Fruit fly (Drosophila melanogaster) whole organism, embryonic: ENCODE data around the gene Tctp.

ENCODE experiments used
- Awh ChIP-seq: fragments of 200-800 bp; sonication (Bioruptor generic); IDR thresholded peaks from 2 replicates; pipeline ENCODE4, ENCODE4 v1.3.6; 2022; ENCODE audit warnings: missing biosample characterization, missing genetic modification characterization
- CG10321 ChIP-seq: fragments of 200-800 bp; sonication (Bioruptor generic); IDR thresholded peaks from 2 replicates; pipeline ENCODE4 v1.3.6; 2022; ENCODE audit warnings: missing biosample characterization, missing genetic modification characterization
- CG10654 ChIP-seq: fragments of 200-800 bp; sonication (Bioruptor generic); optimal IDR thresholded peaks from 2 replicates; lab custom pipeline; 2016; ENCODE audit warnings: missing biosample characterization, missing genetic modification characterization
- CG11398 ChIP-seq: fragments of 200-800 bp; sonication (Bioruptor generic); optimal IDR thresholded peaks from 2 replicates; lab custom pipeline; 2016; ENCODE audit warnings: missing biosample characterization, missing genetic modification characterization
- CG11504 ChIP-seq: fragments of 200-800 bp; sonication (Bioruptor generic); optimal IDR thresholded peaks from 3 replicates; lab custom pipeline; 2019; ENCODE audit warnings: missing biosample characterization, mild to moderate bottlenecking, missing genetic modification characterization, moderate library complexity
- CG11695 ChIP-seq: fragments of 200-800 bp; sonication (Bioruptor generic); IDR thresholded peaks from 3 replicates; pipeline ENCODE4 v1.3.6; 2022; ENCODE audit warnings: missing biosample characterization, missing genetic modification characterization
- CG12744 ChIP-seq: fragments of 200-800 bp; sonication (Bioruptor generic); optimal IDR thresholded peaks from 2 replicates; lab custom pipeline; 2016; ENCODE audit warnings: missing biosample characterization, missing genetic modification characterization
- CG17612 ChIP-seq: fragments of 200-800 bp; sonication (Bioruptor generic); IDR thresholded peaks from 2 replicates; pipeline ENCODE4 v1.3.6; 2022; ENCODE audit warnings: missing biosample characterization, missing genetic modification characterization
- CG18011 ChIP-seq: fragments of 200-800 bp; sonication (Bioruptor generic); optimal IDR thresholded peaks from 2 replicates; lab custom pipeline; 2017; ENCODE audit warnings: missing biosample characterization, missing genetic modification characterization, mild to moderate bottlenecking, moderate library complexity, missing genotype
- CG18262 ChIP-seq: fragments of 200-800 bp; optimal IDR thresholded peaks from 3 replicates; lab custom pipeline; 2019; ENCODE audit warnings: missing biosample characterization, mild to moderate bottlenecking, missing genetic modification characterization, moderate library complexity
- CG30403 ChIP-seq: fragments of 200-800 bp; sonication (Bioruptor generic); optimal IDR thresholded peaks from 3 replicates; lab custom pipeline; 2016; ENCODE audit warnings: missing biosample characterization, missing genetic modification characterization
- CG3163 ChIP-seq: fragments of 200-800 bp; sonication (Bioruptor generic); optimal IDR thresholded peaks from 3 replicates; lab custom pipeline; 2016; ENCODE audit warnings: missing biosample characterization, missing genetic modification characterization
- CG32767 ChIP-seq: fragments of 200-800 bp; sonication (Bioruptor generic); IDR thresholded peaks from 2 replicates; pipeline ENCODE4 v1.3.6; 2022; ENCODE audit warnings: missing biosample characterization, missing genetic modification characterization
- CG3726 ChIP-seq: fragments of 200-800 bp; sonication (Bioruptor generic); IDR thresholded peaks from 3 replicates; pipeline ENCODE4, ENCODE4 v1.3.6; 2022; ENCODE audit warnings: missing biosample characterization, missing genetic modification characterization
- CG7271 ChIP-seq: fragments of 200-800 bp; sonication (Bioruptor generic); optimal IDR thresholded peaks from 2 replicates; lab custom pipeline; 2018; ENCODE audit warnings: missing biosample characterization, mild to moderate bottlenecking, missing genetic modification characterization, moderate library complexity
- CG7839 ChIP-seq: fragments of 200-800 bp; sonication (Bioruptor generic); optimal IDR thresholded peaks from 3 replicates; lab custom pipeline; 2018; ENCODE audit warnings: missing biosample characterization, mild to moderate bottlenecking, missing genetic modification characterization, moderate library complexity
- CG8281 ChIP-seq: fragments of 200-800 bp; sonication (Bioruptor generic); optimal IDR thresholded peaks from 2 replicates; lab custom pipeline; 2018; ENCODE audit warnings: missing biosample characterization, mild to moderate bottlenecking, missing genetic modification characterization, moderate library complexity
- CG8359 ChIP-seq: fragments of 200-800 bp; sonication (Bioruptor generic); optimal IDR thresholded peaks from 2 replicates; lab custom pipeline; 2017; ENCODE audit warnings: missing biosample characterization, mild to moderate bottlenecking, missing genetic modification characterization, borderline replicate concordance
- CG8478 ChIP-seq: fragments of >200 bp; optimal IDR thresholded peaks from 2 replicates; lab custom pipeline; 2018
- D19B ChIP-seq: fragments of 200-800 bp; sonication (Bioruptor generic); optimal IDR thresholded peaks from 2 replicates; lab custom pipeline; 2017; ENCODE audit warnings: missing biosample characterization, mild to moderate bottlenecking, missing genetic modification characterization
- Dek ChIP-seq: fragments of 200-800 bp; sonication (Bioruptor generic); optimal IDR thresholded peaks from 3 replicates; lab custom pipeline; 2019; ENCODE audit warnings: missing biosample characterization, mild to moderate bottlenecking, missing genetic modification characterization, moderate library complexity
- Doc3 ChIP-seq: fragments of 200-800 bp; sonication (Bioruptor generic); IDR thresholded peaks from 3 replicates; pipeline ENCODE4 v1.3.6; 2022; ENCODE audit warnings: missing biosample characterization, missing genetic modification characterization; ENCODE audit not compliant: partially characterized antibody
- Drgx ChIP-seq: fragments of 200-800 bp; sonication (Bioruptor generic); IDR thresholded peaks from 2 replicates; pipeline ENCODE4 v1.3.6; 2022; ENCODE audit warnings: missing biosample characterization, missing genetic modification characterization
- Gug ChIP-seq: fragments of 200-800 bp; sonication (Bioruptor generic); IDR thresholded peaks from 4 replicates; pipeline ENCODE4 v1.3.6; 2022; ENCODE audit warnings: missing biosample characterization, missing genetic modification characterization
- HLH3B ChIP-seq: fragments of 200-800 bp; sonication (Bioruptor generic); IDR thresholded peaks from 2 replicates; pipeline ENCODE4 v1.3.6; 2022; ENCODE audit warnings: missing biosample characterization, missing genetic modification characterization
- Mad ChIP-seq: fragments of 200-800 bp; sonication (Bioruptor generic); optimal IDR thresholded peaks from 2 replicates; lab custom pipeline; 2016; ENCODE audit warnings: missing biosample characterization, missing genetic modification characterization
- Max ChIP-seq: fragments of 200-800 bp; sonication (Bioruptor generic); optimal IDR thresholded peaks from 2 replicates; lab custom pipeline; 2016; ENCODE audit warnings: missing biosample characterization, mild to moderate bottlenecking, missing genetic modification characterization
- Med ChIP-seq: fragments of 200-800 bp; sonication (Bioruptor generic); peaks from one replicate; lab custom pipeline; 2016; ENCODE audit warnings: missing biosample characterization, missing genetic modification characterization, mild to moderate bottlenecking, inconsistent platforms, moderate library complexity
- NFAT ChIP-seq: fragments of 200-800 bp; sonication (Bioruptor generic); IDR thresholded peaks from 2 replicates; pipeline ENCODE4 v1.3.6; 2022; ENCODE audit warnings: missing biosample characterization, missing genetic modification characterization
- Nf-YB ChIP-seq: fragments of 200-800 bp; sonication (Bioruptor generic); optimal IDR thresholded peaks from 3 replicates; lab custom pipeline; 2019; ENCODE audit warnings: missing biosample characterization, mild to moderate bottlenecking, missing genetic modification characterization, moderate library complexity
- Pdp1 ChIP-seq, 2 experiments: fragments of 200-800 bp; sonication (Bioruptor generic); optimal IDR thresholded peaks; 3 replicates each; lab custom pipeline; 2016; ENCODE audit warnings: missing biosample characterization in 2 of 2, missing genetic modification characterization in 2 of 2, mild to moderate bottlenecking in 1 of 2, moderate library complexity in 1 of 2
- Sin3A ChIP-seq: fragments of >200 bp; optimal IDR thresholded peaks from 2 replicates; lab custom pipeline; 2018
- Spps ChIP-seq: fragments of 200-800 bp; sonication (Bioruptor generic); optimal IDR thresholded peaks from 2 replicates; lab custom pipeline; 2018; ENCODE audit warnings: missing biosample characterization, mild to moderate bottlenecking, missing genetic modification characterization
- TFAM ChIP-seq: fragments of 200-800 bp; sonication (Bioruptor generic); optimal IDR thresholded peaks from 2 replicates; lab custom pipeline; 2017; ENCODE audit warnings: missing biosample characterization, missing genetic modification characterization, inconsistent platforms
- Xrp1 ChIP-seq: fragments of 200-800 bp; sonication (Bioruptor generic); IDR thresholded peaks from 2 replicates; pipeline ENCODE4 v1.3.6; 2022; ENCODE audit warnings: missing biosample characterization, missing genetic modification characterization
- br ChIP-seq: fragments of >200 bp; optimal IDR thresholded peaks from 2 replicates; lab custom pipeline; 2017
- btn ChIP-seq: fragments of 200-800 bp; sonication (Bioruptor generic); optimal IDR thresholded peaks from 2 replicates; lab custom pipeline; 2016; ENCODE audit warnings: missing biosample characterization, missing genetic modification characterization
- chm ChIP-seq: fragments of 200-800 bp; sonication (Bioruptor generic); IDR thresholded peaks from 2 replicates; pipeline ENCODE4 v1.3.6; 2022; ENCODE audit warnings: missing biosample characterization, missing genetic modification characterization
- da ChIP-seq: fragments of 200-800 bp; sonication (Bioruptor generic); optimal IDR thresholded peaks from 2 replicates; lab custom pipeline; 2016; ENCODE audit warnings: missing biosample characterization, missing genetic modification characterization
- dm ChIP-seq: fragments of 200-800 bp; sonication (Bioruptor generic); optimal IDR thresholded peaks from 3 replicates; lab custom pipeline; 2016; ENCODE audit warnings: missing biosample characterization, missing genetic modification characterization
- ewg ChIP-seq: fragments of 200-800 bp; sonication (Bioruptor generic); optimal IDR thresholded peaks from 3 replicates; lab custom pipeline; 2017; ENCODE audit warnings: mild to moderate bottlenecking, missing biosample characterization, missing genetic modification reagents, missing genetic modification characterization
- fu2 ChIP-seq: fragments of 200-800 bp; sonication (Bioruptor generic); optimal IDR thresholded peaks from 2 replicates; lab custom pipeline; 2016; ENCODE audit warnings: missing biosample characterization, missing genetic modification characterization
- gem ChIP-seq: fragments of 200-800 bp; sonication (Bioruptor generic); optimal IDR thresholded peaks from 2 replicates; lab custom pipeline; 2019; ENCODE audit warnings: missing biosample characterization, mild to moderate bottlenecking, missing genetic modification characterization, moderate library complexity
- ham ChIP-seq: fragments of 200-800 bp; sonication (Bioruptor generic); IDR thresholded peaks from 2 replicates; pipeline ENCODE4 v1.3.6; 2022; ENCODE audit warnings: missing biosample characterization, missing genetic modification characterization
- kay ChIP-seq: fragments of 200-800 bp; sonication (Bioruptor generic); optimal IDR thresholded peaks from 2 replicates; lab custom pipeline; 2016; ENCODE audit warnings: missing biosample characterization, missing genetic modification characterization
- klu ChIP-seq: fragments of 200-800 bp; sonication (Bioruptor generic); IDR thresholded peaks from 2 replicates; pipeline ENCODE4 v1.3.6; 2022; ENCODE audit warnings: missing biosample characterization, missing genetic modification characterization
- rib ChIP-seq: fragments of 200-800 bp; sonication (Bioruptor generic); IDR thresholded peaks from 2 replicates; pipeline ENCODE4 v1.3.6; 2022; ENCODE audit warnings: missing biosample characterization, missing genetic modification characterization
- ro ChIP-seq: fragments of 200-800 bp; sonication (Bioruptor generic); IDR thresholded peaks from 2 replicates; pipeline ENCODE4 v1.3.6; 2022; ENCODE audit warnings: missing biosample characterization, missing genetic modification characterization
- row ChIP-seq: fragments of 200-800 bp; sonication (Bioruptor generic); IDR thresholded peaks from 3 replicates; pipeline ENCODE4 v1.3.6; 2022; ENCODE audit warnings: missing biosample characterization, missing genetic modification characterization
- salm ChIP-seq: fragments of 200-800 bp; sonication (Bioruptor generic); optimal IDR thresholded peaks from 2 replicates; lab custom pipeline; 2018; ENCODE audit warnings: missing biosample characterization, mild to moderate bottlenecking, missing genetic modification characterization
- slou ChIP-seq: fragments of 200-800 bp; sonication (Bioruptor generic); optimal IDR thresholded peaks from 3 replicates; lab custom pipeline; 2016; ENCODE audit warnings: missing biosample characterization, missing genetic modification characterization
- twi ChIP-seq: fragments of 200-800 bp; optimal IDR thresholded peaks from 2 replicates; lab custom pipeline; 2019; ENCODE audit warnings: missing biosample characterization, mild to moderate bottlenecking, missing genetic modification characterization, moderate library complexity
- vvl ChIP-seq: fragments of 200-800 bp; sonication (Bioruptor generic); IDR thresholded peaks from 2 replicates; pipeline ENCODE4 v1.3.6; 2022; ENCODE audit warnings: missing biosample characterization, missing genetic modification characterization
- z ChIP-seq: fragments of 200-800 bp; sonication (Bioruptor generic); IDR thresholded peaks from 3 replicates; pipeline ENCODE4 v1.3.6; 2022; ENCODE audit warnings: missing biosample characterization, missing genetic modification characterization

Tctp gene

DNA sequence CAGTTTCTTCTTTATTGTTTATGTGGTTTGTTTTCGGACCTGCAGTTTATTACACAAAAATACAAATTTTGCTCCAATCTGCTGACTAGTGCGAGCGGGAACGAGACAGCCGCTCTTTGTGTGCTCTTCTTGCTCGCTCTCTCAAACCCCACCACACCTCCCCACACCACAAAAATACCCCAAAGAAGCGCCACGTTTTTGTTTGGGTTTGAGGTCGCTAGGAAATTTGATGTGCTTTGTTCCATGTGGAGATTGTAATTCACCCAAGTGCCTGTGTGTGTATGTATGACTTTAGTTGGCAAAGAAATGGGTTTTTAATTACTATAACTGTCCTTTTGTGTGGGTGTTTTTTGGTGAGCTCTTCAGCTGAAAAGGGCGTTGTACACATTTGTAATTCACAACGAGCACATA, 12.0 kb upstream of the Tctp start (continued):
- TF ChIP-seq slou (GFP tag; lab: Kevin White, UChicago) (no peak), da (GFP tag; lab: Kevin White, UChicago) (no peak), CG12744 (GFP tag; lab: Kevin White, UChicago) (no peak), Dek (tag; lab: Kevin White, UChicago) (no peak), btn (GFP tag; lab: Kevin White, UChicago) (no peak), ham (GFP tag; lab: Robert Waterston, UW) (no peak), CG8478 (no peak), rib (GFP tag; lab: Robert Waterston, UW) (peak; percentile 52; the same call in 1 of the 2 replicates), CG10654 (no peak), CG8359 (GFP tag; lab: Kevin White, UChicago) (no peak), fu2 (GFP tag; lab: Kevin White, UChicago) (no peak), gem (tag; lab: Kevin White, UChicago) (no peak), br (lab: Kevin White, UChicago) (no peak), Doc3 (GFP tag; lab: Robert Waterston, UW) (no peak), Drgx (GFP tag; lab: Robert Waterston, UW) (peak; percentile 47; the same call in 1 of the 2 replicates), CG32767 (GFP tag; lab: Robert Waterston, UW) (no peak), CG17612 (GFP tag; lab: Robert Waterston, UW) (no peak), HLH3B (GFP tag; lab: Robert Waterston, UW) (no peak), CG11504 (no peak), dm (peak; percentile 67), Gug (GFP tag; lab: Robert Waterston, UW) (no peak), CG3726 (GFP tag; lab: Robert Waterston, UW) (no peak), CG10321 (GFP tag; lab: Robert Waterston, UW) (peak; percentile 84), Spps (no peak), CG3163 (GFP tag; lab: Kevin White, UChicago) (peak; percentile 43), Mad (no peak), D19B (GFP tag; lab: Kevin White, UChicago) (no peak), Pdp1 (GFP tag; optimal IDR thresholded peaks at IDR 0.05; lab: Kevin White, UChicago) (peak in 1 of 2 experiments; percentile 92), ewg (GFP tag; lab: Kevin White, UChicago) (no peak), TFAM (no peak), kay (GFP tag; lab: Kevin White, UChicago) (no peak), CG30403 (GFP tag; lab: Kevin White, UChicago) (no peak), Nf-YB (no peak), chm (GFP tag; lab: Robert Waterston, UW) (no peak), CG18262 (peak; percentile 92), row (GFP tag; lab: Robert Waterston, UW) (peak; percentile 70), NFAT (peak; percentile 60; the same call in 1 of the 2 replicates), CG8281 (tag; lab: Kevin White, UChicago) (no peak), ro (GFP tag; lab: Robert Waterston, UW) (no peak), CG11695 (GFP tag; lab: Robert Waterston, UW) (no peak; the same call in 2 of the 3 replicates), Awh (no peak), twi (tag; lab: Kevin White, UChicago) (no peak), CG11398 (GFP tag; lab: Kevin White, UChicago) (no peak), salm (tag; lab: Kevin White, UChicago) (no peak), Sin3A (lab: Kevin White, UChicago) (no peak), CG18011 (GFP tag; lab: Kevin White, UChicago) (no peak), CG7839 (peak; percentile 34), klu (no peak), z (GFP tag; lab: Robert Waterston, UW) (no peak), CG7271 (no peak), Med (GFP tag; lab: Kevin White, UChicago) (peak; percentile 92), Max (GFP tag; lab: Kevin White, UChicago) (no peak), Xrp1 (GFP tag; lab: Robert Waterston, UW) (peak; percentile 46; the same call in 1 of the 2 replicates), vvl (peak; percentile 46; the same call in 1 of the 2 replicates)
